Worm (Caenorhabditis elegans) whole organism, young adult: Measurements from ENCODE around the gene C38H2.2.

ENCODE experiments used
- B0035.1 ChIP-seq: sonication (generic microtip); optimal IDR thresholded peaks from 2 replicates; lab custom pipeline; 2016; ENCODE audit warnings: missing genetic modification characterization, mild to moderate bottlenecking, missing compliant biosample characterization, missing genotype, missing genetic modification reagents
- B0336.3 ChIP-seq: fragments of 200-800 bp; sonication (Bioruptor generic); IDR thresholded peaks from 2 replicates; pipeline ENCODE4 v1.3.6; 2022; ENCODE audit warnings: missing genetic modification characterization, missing compliant biosample characterization
- C06A6.2 ChIP-seq: fragments of 200-800 bp; sonication (Bioruptor generic); conservative IDR thresholded peaks from 2 replicates; pipeline ENCODE4 v1.3.6; 2022; ENCODE audit warnings: missing genetic modification characterization, missing compliant biosample characterization
- C17E4.6 ChIP-seq: fragments of 200-800 bp; sonication (Bioruptor generic); IDR thresholded peaks from 2 replicates; pipeline ENCODE4 v1.3.6; 2022; ENCODE audit warnings: missing genetic modification reagents, missing genetic modification characterization, missing compliant biosample characterization
- F33H1.4 ChIP-seq: fragments of 200-800 bp; sonication (Bioruptor generic); IDR thresholded peaks from 2 replicates; pipeline ENCODE4 v1.3.6; 2022; ENCODE audit warnings: missing genetic modification reagents, missing genetic modification characterization, missing compliant biosample characterization
- F49E8.2 ChIP-seq: sonication (generic microtip); optimal IDR thresholded peaks from 3 replicates; lab custom pipeline; 2017; ENCODE audit warnings: missing genetic modification characterization, mild to moderate bottlenecking, missing compliant biosample characterization, antibody characterized with exemption, moderate library complexity; ENCODE audit not compliant: insufficient read depth
- F52B5.7 ChIP-seq: sonication (generic microtip); optimal IDR thresholded peaks from 2 replicates; lab custom pipeline; 2016; ENCODE audit warnings: mild to moderate bottlenecking, missing genetic modification characterization, missing compliant biosample characterization
- T07F8.4 ChIP-seq: sonication (generic microtip); optimal IDR thresholded peaks from 2 replicates; lab custom pipeline; 2016; ENCODE audit warnings: mild to moderate bottlenecking, missing genetic modification characterization, moderate library complexity, missing compliant biosample characterization
- Y53G8AR.9 ChIP-seq: fragments of 200-800 bp; sonication (Bioruptor generic); conservative IDR thresholded peaks from 2 replicates; pipeline ENCODE4 v1.3.6; 2022; ENCODE audit warnings: missing genetic modification reagents, missing genetic modification characterization, missing compliant biosample characterization
- Y56A3A.18 ChIP-seq: fragments of 200-800 bp; sonication (Bioruptor generic); IDR thresholded peaks from 2 replicates; pipeline ENCODE4 v1.3.6; 2022; ENCODE audit warnings: missing genetic modification reagents, missing genetic modification characterization, missing compliant biosample characterization
- ZK185.1 ChIP-seq: sonication (generic microtip); optimal IDR thresholded peaks from 2 replicates; lab custom pipeline; 2016; ENCODE audit warnings: mild to moderate bottlenecking, missing genetic modification characterization, missing compliant biosample characterization; ENCODE audit not compliant: poor library complexity, severe bottlenecking
- akir-1 ChIP-seq: fragments of 200-800 bp; sonication (Bioruptor generic); optimal IDR thresholded peaks from 2 replicates; lab custom pipeline; 2018; ENCODE audit warnings: mild to moderate bottlenecking, missing genetic modification characterization, moderate library complexity, missing compliant biosample characterization
- aptf-3 ChIP-seq: fragments of 200-800 bp; sonication (Bioruptor generic); IDR thresholded peaks from 2 replicates; pipeline ENCODE4 v1.3.6; 2022; ENCODE audit warnings: missing genetic modification characterization, missing compliant biosample characterization
- atf-7 ChIP-seq: sonication (generic microtip); optimal IDR thresholded peaks from 2 replicates; lab custom pipeline; 2017; ENCODE audit warnings: mild to moderate bottlenecking, missing genetic modification characterization, missing compliant biosample characterization
- athp-1 ChIP-seq: sonication (generic microtip); optimal IDR thresholded peaks from 2 replicates; lab custom pipeline; 2017; ENCODE audit warnings: mild to moderate bottlenecking, missing genetic modification characterization, missing compliant biosample characterization
- attf-3 ChIP-seq: fragments of 200-800 bp; sonication (Bioruptor generic); conservative IDR thresholded peaks from 2 replicates; pipeline ENCODE4 v1.3.6; 2022; ENCODE audit warnings: missing genetic modification reagents, missing genetic modification characterization, missing compliant biosample characterization
- bed-1 ChIP-seq: fragments of 200-800 bp; sonication (Bioruptor generic); IDR thresholded peaks from 2 replicates; pipeline ENCODE4 v1.3.6; 2022; ENCODE audit warnings: missing genetic modification reagents, missing genetic modification characterization, missing compliant biosample characterization
- cebp-1 ChIP-seq, 2 experiments: fragments of 200-800 bp in 1 of 2; sonication (Bioruptor generic) in 1 of 2; sonication (generic microtip) in 1 of 2; IDR thresholded peaks in 1 of 2; optimal IDR thresholded peaks in 1 of 2; 2 replicates each; pipeline versions ENCODE4 v1.3.6 to Lab custom; 2017 to 2022; ENCODE audit warnings: missing compliant biosample characterization in 2 of 2, missing genetic modification characterization in 2 of 2, mild to moderate bottlenecking in 1 of 2, missing genetic modification reagents in 1 of 2, moderate library complexity in 1 of 2
- cebp-2 ChIP-seq: fragments of 200-800 bp; sonication (Bioruptor generic); IDR thresholded peaks from 2 replicates; pipeline ENCODE4 v1.3.6; 2022; ENCODE audit warnings: missing genetic modification characterization, missing compliant biosample characterization
- ceh-100 ChIP-seq: fragments of 200-800 bp; sonication (Bioruptor generic); IDR thresholded peaks from 2 replicates; pipeline ENCODE4 v1.3.6; 2022; ENCODE audit warnings: missing genetic modification reagents, missing genetic modification characterization, missing compliant biosample characterization
- ceh-40 ChIP-seq: fragments of 200-800 bp; sonication (Bioruptor generic); IDR thresholded peaks from 2 replicates; pipeline ENCODE4 v1.3.6; 2022; ENCODE audit warnings: missing genetic modification characterization, missing compliant biosample characterization
- ceh-58 ChIP-seq: fragments of 200-800 bp; sonication (Bioruptor generic); IDR thresholded peaks from 2 replicates; pipeline ENCODE4 v1.3.6; 2022; ENCODE audit warnings: missing genetic modification characterization, missing compliant biosample characterization
- chd-7 ChIP-seq: sonication (generic microtip); optimal IDR thresholded peaks from 2 replicates; lab custom pipeline; 2016; ENCODE audit warnings: mild to moderate bottlenecking, missing genetic modification characterization, moderate library complexity, missing compliant biosample characterization
- dox-1 ChIP-seq: fragments of 200-800 bp; sonication (Bioruptor generic); IDR thresholded peaks from 2 replicates; pipeline ENCODE4 v1.3.6; 2022; ENCODE audit warnings: missing genetic modification reagents, missing genetic modification characterization, missing compliant biosample characterization
- egl-18 ChIP-seq: fragments of 200-800 bp; sonication (Bioruptor generic); IDR thresholded peaks from 2 replicates; pipeline ENCODE4 v1.3.6; 2022; ENCODE audit warnings: missing genetic modification reagents, missing genetic modification characterization, missing compliant biosample characterization
- egrh-3 ChIP-seq: fragments of 200-800 bp; sonication (Bioruptor generic); IDR thresholded peaks from 2 replicates; pipeline ENCODE4 v1.3.6; 2022; ENCODE audit warnings: missing genetic modification reagents, missing genetic modification characterization, missing compliant biosample characterization
- ekl-4 ChIP-seq: fragments of 200-800 bp; sonication (Bioruptor generic); IDR thresholded peaks from 2 replicates; pipeline ENCODE4 v1.3.6; 2022; ENCODE audit warnings: missing genetic modification reagents, missing genetic modification characterization, missing compliant biosample characterization
- hlh-26 ChIP-seq: fragments of 200-800 bp; sonication (Bioruptor generic); conservative IDR thresholded peaks from 2 replicates; pipeline ENCODE4 v1.3.6; 2022; ENCODE audit warnings: missing genetic modification reagents, missing genetic modification characterization, missing compliant biosample characterization
- hrde-1 ChIP-seq: sonication (generic microtip); optimal IDR thresholded peaks from 2 replicates; lab custom pipeline; 2016; ENCODE audit warnings: missing genetic modification characterization, mild to moderate bottlenecking, missing compliant biosample characterization, moderate library complexity, missing genotype, missing genetic modification reagents, borderline replicate concordance
- let-526 ChIP-seq: fragments of 200-800 bp; sonication (Bioruptor generic); IDR thresholded peaks from 2 replicates; pipeline ENCODE4 v1.3.6; 2022; ENCODE audit warnings: missing genetic modification reagents, missing genetic modification characterization, missing compliant biosample characterization
- let-607 ChIP-seq, 2 experiments: fragments of 200-800 bp in 1 of 2; sonication (Bioruptor generic) in 1 of 2; sonication (generic microtip) in 1 of 2; optimal IDR thresholded peaks; 2 replicates each; lab custom pipeline; 2016 to 2018; ENCODE audit warnings: mild to moderate bottlenecking in 2 of 2, missing compliant biosample characterization in 2 of 2, missing genetic modification characterization in 2 of 2, moderate library complexity in 2 of 2, missing genotype in 1 of 2
- lin-26 ChIP-seq: fragments of 200-800 bp; sonication (Bioruptor generic); IDR thresholded peaks from 2 replicates; pipeline ENCODE4 v1.3.6; 2022; ENCODE audit warnings: missing genetic modification reagents, missing genetic modification characterization, missing compliant biosample characterization
- lsl-1 ChIP-seq: fragments of 200-800 bp; sonication (Bioruptor generic); optimal IDR thresholded peaks from 2 replicates; lab custom pipeline; 2018; ENCODE audit warnings: mild to moderate bottlenecking, missing genetic modification characterization, moderate library complexity, missing compliant biosample characterization
- lsy-27 ChIP-seq: sonication (generic microtip); optimal IDR thresholded peaks from 2 replicates; lab custom pipeline; 2017; ENCODE audit warnings: missing genetic modification characterization, mild to moderate bottlenecking, missing compliant biosample characterization, antibody characterized with exemption, missing genotype, borderline replicate concordance; ENCODE audit not compliant: insufficient read depth
- madf-6 ChIP-seq: fragments of 200-800 bp; sonication (Bioruptor generic); IDR thresholded peaks from 2 replicates; pipeline ENCODE4 v1.3.6; 2022; ENCODE audit warnings: missing genetic modification reagents, missing genetic modification characterization, missing compliant biosample characterization
- nhr-27 ChIP-seq: fragments of 200-800 bp; sonication (Bioruptor generic); optimal IDR thresholded peaks from 2 replicates; lab custom pipeline; 2018; ENCODE audit warnings: mild to moderate bottlenecking, missing genetic modification characterization, moderate library complexity, missing compliant biosample characterization
- nhr-80 ChIP-seq: sonication (generic microtip); optimal IDR thresholded peaks from 2 replicates; lab custom pipeline; 2016; ENCODE audit warnings: missing genetic modification characterization, missing compliant biosample characterization
- nhr-90 ChIP-seq: sonication (generic microtip); optimal IDR thresholded peaks from 2 replicates; lab custom pipeline; 2016; ENCODE audit warnings: missing genotype, mild to moderate bottlenecking, missing genetic modification characterization, missing compliant biosample characterization
- rpc-1 ChIP-seq, 2 experiments: fragments of 150-350 bp in 1 of 2; sonication (generic microtip) in 1 of 2; optimal IDR thresholded peaks; 2 replicates each; lab custom pipeline; 2014 to 2018; ENCODE audit warnings: missing biosample characterization in 1 of 2, missing genetic modification characterization in 1 of 2, missing genetic modification reagents in 1 of 2, missing genotype in 1 of 2
- sdz-38 ChIP-seq: sonication (generic microtip); optimal IDR thresholded peaks from 2 replicates; lab custom pipeline; 2016; ENCODE audit warnings: missing genotype, missing genetic modification characterization, missing compliant biosample characterization
- sea-2 ChIP-seq: fragments of 200-800 bp; sonication (Bioruptor generic); IDR thresholded peaks from 2 replicates; pipeline ENCODE4 v1.3.6; 2022; ENCODE audit warnings: missing genetic modification characterization, missing compliant biosample characterization
- snpc-3.4 ChIP-seq: sonication (generic microtip); optimal IDR thresholded peaks from 2 replicates; lab custom pipeline; 2017; ENCODE audit warnings: missing genetic modification characterization, mild to moderate bottlenecking, missing compliant biosample characterization, antibody characterized with exemption, moderate library complexity, missing genotype, missing genetic modification reagents
- somi-1 ChIP-seq: fragments of 200-800 bp; sonication (Bioruptor generic); optimal IDR thresholded peaks from 2 replicates; lab custom pipeline; 2018; ENCODE audit warnings: mild to moderate bottlenecking, missing genetic modification characterization, missing compliant biosample characterization
- zfh-2 ChIP-seq: fragments of 200-800 bp; sonication (Bioruptor generic); conservative IDR thresholded peaks from 2 replicates; pipeline ENCODE4 v1.3.6; 2022; ENCODE audit warnings: missing genetic modification reagents, missing genetic modification characterization, missing compliant biosample characterization
- ztf-25 ChIP-seq: fragments of 200-800 bp; sonication (Bioruptor generic); IDR thresholded peaks from 2 replicates; pipeline ENCODE4 v1.3.6; 2022; ENCODE audit warnings: missing genetic modification reagents, missing genetic modification characterization, missing compliant biosample characterization
- ztf-28 ChIP-seq: fragments of 200-800 bp; sonication (Bioruptor generic); IDR thresholded peaks from 2 replicates; pipeline ENCODE4 v1.3.6; 2022; ENCODE audit warnings: missing genetic modification reagents, missing genetic modification characterization, missing compliant biosample characterization
- ztf-6 ChIP-seq: fragments of 200-800 bp; sonication (Bioruptor generic); IDR thresholded peaks from 2 replicates; pipeline ENCODE4 v1.3.6; 2022; ENCODE audit warnings: missing genetic modification reagents, missing genetic modification characterization, missing compliant biosample characterization

Gene C38H2.2

ce11 chrIII:10357598-10358186, 23.9 kb upstream of the C38H2.2 start, which contains the start of gene umps-1 (continued):
- TF ChIP-seq athp-1 (tag; lab: Kevin White, UChicago) (no peak), lin-26 (GFP tag; lab: Robert Waterston, UW) (no peak), ZK185.1 (tag; lab: Kevin White, UChicago) (no peak), chd-7 (tag; lab: Kevin White, UChicago) (no peak), zfh-2 (GFP tag; lab: Robert Waterston, UW) (no peak), dox-1 (no peak), F52B5.7 (tag; lab: Kevin White, UChicago) (no peak), akir-1 (GFP tag; lab: Kevin White, UChicago) (no peak), F49E8.2 (tag; lab: Kevin White, UChicago) (peak; percentile 47), let-607 (tag; optimal IDR thresholded peaks at IDR 0.05; lab: Kevin White, UChicago) (peak in 1 of 2 experiments; percentile 18), ztf-6 (GFP tag; lab: Robert Waterston, UW) (no peak), cebp-2 (GFP tag; lab: Robert Waterston, UW) (no peak), let-526 (no peak), Y56A3A.18 (GFP tag; lab: Robert Waterston, UW) (no peak), T07F8.4 (tag; lab: Kevin White, UChicago) (no peak), sea-2 (GFP tag; lab: Robert Waterston, UW) (no peak), hlh-26 (GFP tag; lab: Robert Waterston, UW) (no peak), B0035.1 (tag; lab: Kevin White, UChicago) (no peak), madf-6 (peak; percentile 65), lsl-1 (GFP tag; lab: Kevin White, UChicago) (peak; percentile 77), bed-1 (GFP tag; lab: Robert Waterston, UW) (no peak), atf-7 (tag; lab: Kevin White, UChicago) (no peak), lsy-27 (tag; lab: Kevin White, UChicago) (no peak), nhr-90 (no peak), ceh-100 (GFP tag; lab: Robert Waterston, UW) (no peak), somi-1 (GFP tag; lab: Kevin White, UChicago) (no peak), F33H1.4 (GFP tag; lab: Robert Waterston, UW) (peak; percentile 46; the same call in 1 of the 2 replicates), ztf-28 (no peak), attf-3 (GFP tag; lab: Robert Waterston, UW) (no peak), hrde-1 (tag; lab: Kevin White, UChicago) (no peak), Y53G8AR.9 (GFP tag; lab: Robert Waterston, UW) (no peak), B0336.3 (GFP tag; lab: Robert Waterston, UW) (no peak), rpc-1 (optimal IDR thresholded peaks at IDR 0.05; lab: Kevin White, UChicago) (no peak), rpc-1 (tag; optimal IDR thresholded peaks at IDR 0.05; lab: Kevin White, UChicago) (no peak), snpc-3.4 (tag; lab: Kevin White, UChicago) (no peak), egl-18 (GFP tag; lab: Robert Waterston, UW) (no peak), cebp-1 (GFP tag; IDR thresholded peaks at IDR 0.05; lab: Robert Waterston, UW) (no peak), cebp-1 (tag; optimal IDR thresholded peaks at IDR 0.05; lab: Kevin White, UChicago) (peak; percentile 76), nhr-27 (tag; lab: Kevin White, UChicago) (no peak), aptf-3 (no peak), C17E4.6 (no peak), egrh-3 (no peak), ceh-40 (no peak), C06A6.2 (GFP tag; lab: Robert Waterston, UW) (no peak), nhr-80 (tag; lab: Kevin White, UChicago) (no peak), ekl-4 (GFP tag; lab: Robert Waterston, UW) (0 out of 2 replicates have a peak, but pooled peaks have one; percentile 29), ztf-25 (no peak), ceh-58 (GFP tag; lab: Robert Waterston, UW) (no peak), sdz-38 (tag; lab: Kevin White, UChicago) (no peak)
